Worm (Caenorhabditis elegans) whole organism, midembryonic: ENCODE data around the gene Y75B8A.7.

Experiments used
- flt-1 ChIP-seq: fragments of 200-800 bp; sonication (Bioruptor generic); IDR thresholded peaks from 2 replicates; pipeline ENCODE4 v1.3.6; 2022; ENCODE audit warnings: missing genetic modification characterization, missing compliant biosample characterization
- klf-2 ChIP-seq: fragments of 200-800 bp; sonication (Bioruptor generic); conservative IDR thresholded peaks from 2 replicates; pipeline ENCODE4 v1.3.6; 2022; ENCODE audit warnings: missing genetic modification reagents, missing genetic modification characterization, missing compliant biosample characterization
- ref-1 ChIP-seq: fragments of 200-800 bp; sonication (Bioruptor generic); conservative IDR thresholded peaks from 2 replicates; pipeline ENCODE4 v1.3.6; 2022; ENCODE audit warnings: missing genetic modification reagents, missing genetic modification characterization, missing compliant biosample characterization
- ztf-23 ChIP-seq: fragments of 200-800 bp; sonication (Bioruptor generic); IDR thresholded peaks from 2 replicates; pipeline ENCODE4 v1.3.6; 2022; ENCODE audit warnings: missing genetic modification reagents, missing genetic modification characterization, missing compliant biosample characterization
- ztf-29 ChIP-seq: fragments of 200-800 bp; sonication (Bioruptor generic); IDR thresholded peaks from 2 replicates; pipeline ENCODE4 v1.3.6; 2022; ENCODE audit warnings: missing genetic modification reagents, missing genetic modification characterization, missing compliant biosample characterization

DNA sequence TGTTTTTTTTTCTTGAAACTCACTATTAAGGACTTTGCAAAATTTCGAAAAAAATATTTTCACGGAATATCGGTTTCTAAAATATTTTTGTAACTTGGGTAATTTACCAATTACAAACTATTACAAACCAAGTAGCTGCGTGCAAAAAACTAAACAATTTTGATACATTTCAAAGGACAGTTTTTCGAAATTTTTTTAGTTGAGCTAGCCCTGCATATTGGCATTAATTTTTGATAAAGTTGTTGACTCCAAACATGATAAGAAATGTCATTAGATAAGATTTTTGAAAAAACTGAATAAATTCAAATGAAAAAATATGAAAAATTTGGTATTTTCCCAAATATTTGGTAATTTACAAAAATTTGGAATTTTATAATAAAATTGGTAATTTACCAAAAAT lies 35.5 kb downstream of the Y75B8A.7 start:
- no peak for TF ChIP-seq ref-1
- no peak for TF ChIP-seq klf-2 (GFP tag; lab: Robert Waterston, UW)
- no peak for TF ChIP-seq flt-1 (GFP tag; lab: Robert Waterston, UW)
- no peak for TF ChIP-seq ztf-29
- TF ChIP-seq ztf-23 (GFP tag; lab: Robert Waterston, UW) = no peak
